Worm (Caenorhabditis elegans): Measurements from ENCODE around the gene pcyt-1.

Gene pcyt-1

ce11 chrX:7573172-7573571 lies 1.0 kb downstream of the pcyt-1 start:
- TF ChIP-seq nfya-1 (tag; optimal IDR thresholded peaks at IDR 0.05; ENCODE audit: borderline replicate concordance, insufficient read depth) (no peak), cebp-1 (GFP tag; IDR thresholded peaks at IDR 0.05) (no peak), cebp-1 (tag; optimal IDR thresholded peaks at IDR 0.05) (peak; percentile 75)

ce11 chrX:7573572-7573628 lies 1.2 kb downstream of the pcyt-1 start, which contains the start of the genes unc-98 and F08C6.18:
unc-98 (minus strand) TSS chrX:7573619.
F08C6.18 (minus strand) TSS chrX:7573628.
- no peak for TF ChIP-seq ztf-18 (tag; optimal IDR thresholded peaks at IDR 0.05)
- no peak for TF ChIP-seq chd-7 (tag; optimal IDR thresholded peaks at IDR 0.05)
- no peak for TF ChIP-seq egl-18 (GFP tag; IDR thresholded peaks at IDR 0.05)
- no peak for TF ChIP-seq hsf-1 (GFP tag; IDR thresholded peaks at IDR 0.05)
- no peak for TF ChIP-seq ceh-100 (GFP tag; IDR thresholded peaks at IDR 0.05)
- TF ChIP-seq die-1 (tag; optimal IDR thresholded peaks at IDR 0.05): no peak
- no peak for TF ChIP-seq B0336.3 (GFP tag; IDR thresholded peaks at IDR 0.05)
- no peak for TF ChIP-seq snpc-1.3 (tag; optimal IDR thresholded peaks at IDR 0.05; ENCODE audit: insufficient read depth)
- TF ChIP-seq F37B4.10 (GFP tag; IDR thresholded peaks at IDR 0.05): no peak
- no peak for TF ChIP-seq efl-1 (GFP tag; optimal IDR thresholded peaks at IDR 0.05)
- TF ChIP-seq lsy-27 (tag; optimal IDR thresholded peaks at IDR 0.05; ENCODE audit: borderline replicate concordance, insufficient read depth): no peak
- TF ChIP-seq akir-1 (GFP tag; optimal IDR thresholded peaks at IDR 0.05): no peak
- TF ChIP-seq snpc-4 (GFP tag; optimal IDR thresholded peaks at IDR 0.05): no peak
- no peak for TF ChIP-seq snpc-4 (tag; optimal IDR thresholded peaks at IDR 0.05)
- TF ChIP-seq xnd-1 (tag; optimal IDR thresholded peaks at IDR 0.05): no peak
- no peak for TF ChIP-seq zim-3 (tag; optimal IDR thresholded peaks at IDR 0.05)
- no peak for TF ChIP-seq lir-1 (GFP tag; conservative IDR thresholded peaks at IDR 0.05)
- no peak for TF ChIP-seq nhr-80 (tag; optimal IDR thresholded peaks at IDR 0.05)

- TF ChIP-seq zfh-2 (GFP tag; conservative IDR thresholded peaks at IDR 0.05): peak; percentile 49; the same call in 1 of the 2 replicates
- TF ChIP-seq F49E8.2 (tag; optimal IDR thresholded peaks at IDR 0.05; ENCODE audit: insufficient read depth): no peak
- TF ChIP-seq nhr-90 (tag; optimal IDR thresholded peaks at IDR 0.05): no peak
- TF ChIP-seq akir-1 (GFP tag; optimal IDR thresholded peaks at IDR 0.05): no peak
- TF ChIP-seq lin-35 (GFP tag; optimal IDR thresholded peaks at IDR 0.05): no peak
Observed at ce11 chrX:7573629-7574028, 1.5 kb downstream of the pcyt-1 start.

ce11 chrX:7575939-7576338 lies 3.8 kb downstream of the pcyt-1 start:
- no peak for TF ChIP-seq mcd-1 (GFP tag; IDR thresholded peaks at IDR 0.05)
- TF ChIP-seq ets-4 (GFP tag; optimal IDR thresholded peaks at IDR 0.05): peak; percentile 24
- no peak for TF ChIP-seq F39B2.1 (GFP tag; IDR thresholded peaks at IDR 0.05)
- TF ChIP-seq nhr-179 (tag; optimal IDR thresholded peaks at IDR 0.05): no peak
- TF ChIP-seq nhr-120 (GFP tag; IDR thresholded peaks at IDR 0.05): no peak
- TF ChIP-seq F55B11.4 (tag; optimal IDR thresholded peaks at IDR 0.05; ENCODE audit: borderline replicate concordance, insufficient read depth): no peak
- peak; percentile 94 for TF ChIP-seq nhr-80 (tag; optimal IDR thresholded peaks at IDR 0.05)
- TF ChIP-seq cebp-1 (GFP tag; IDR thresholded peaks at IDR 0.05): no peak
- peak; percentile 22 for TF ChIP-seq cebp-1 (tag; optimal IDR thresholded peaks at IDR 0.05)
- TF ChIP-seq nfya-2 (GFP tag; IDR thresholded peaks at IDR 0.05): no peak
- peak in 1 of 2 experiments; percentile 23 for TF ChIP-seq let-607 (tag; optimal IDR thresholded peaks at IDR 0.05)

Data from whole organism, young adult.